Worm (Caenorhabditis elegans) whole organism, L2 larva: ENCODE measurements around the gene mes-2.

Source experiments
- F13H6.1 ChIP-seq: sonication (generic microtip); optimal IDR thresholded peaks from 2 replicates; lab custom pipeline; 2016; ENCODE audit warnings: missing genetic modification characterization, missing compliant biosample characterization
- ama-1 ChIP-seq: fragments of 150-350 bp; optimal IDR thresholded peaks from 2 replicates; lab custom pipeline; 2018; ENCODE audit warnings: inconsistent platforms
- elt-3 ChIP-seq: sonication (generic microtip); optimal IDR thresholded peaks from 2 replicates; lab custom pipeline; 2017; ENCODE audit warnings: missing biosample characterization, missing genetic modification characterization
- lin-39 ChIP-seq: fragments of 150-350 bp; optimal IDR thresholded peaks from 2 replicates; lab custom pipeline; 2014; ENCODE audit warnings: missing biosample characterization, missing genetic modification reagents, missing genetic modification characterization
- lsy-2 ChIP-seq, 2 experiments: fragments of 150-350 bp in 1 of 2; sonication (generic microtip) in 1 of 2; optimal IDR thresholded peaks; 2 replicates each; lab custom pipeline; 2014 to 2017; ENCODE audit warnings: missing biosample characterization in 2 of 2, missing genetic modification characterization in 2 of 2
- nhr-11 ChIP-seq: fragments of 150-350 bp; optimal IDR thresholded peaks from 2 replicates; lab custom pipeline; 2014; ENCODE audit warnings: missing biosample characterization, missing genetic modification characterization
- nhr-25 ChIP-seq: fragments of 150-350 bp; sonication (generic microtip); optimal IDR thresholded peaks from 3 replicates; lab custom pipeline; 2014; ENCODE audit warnings: missing biosample characterization, missing genetic modification characterization
- sma-9 ChIP-seq, 2 experiments: fragments of 150-350 bp in 1 of 2; sonication (generic microtip) in 1 of 2; optimal IDR thresholded peaks; 2 replicates each; lab custom pipeline; 2014 to 2016; ENCODE audit warnings: missing genetic modification characterization in 2 of 2, mild to moderate bottlenecking in 1 of 2, missing biosample characterization in 1 of 2, missing compliant biosample characterization in 1 of 2, missing genetic modification reagents in 1 of 2, moderate library complexity in 1 of 2
- snpc-4 ChIP-seq: fragments of 150-350 bp; optimal IDR thresholded peaks from 2 replicates; lab custom pipeline; 2014; ENCODE audit warnings: missing biosample characterization, missing genetic modification characterization
- zag-1 ChIP-seq: fragments of 150-350 bp; optimal IDR thresholded peaks from 2 replicates; lab custom pipeline; 2014; ENCODE audit warnings: missing biosample characterization, missing genetic modification characterization

ce11 chrII:14381450-14381849, 2.3 kb upstream of the mes-2 start, which contains the start of gene sdz-26:
- TF ChIP-seq elt-3 (no peak), snpc-4 (no peak), lsy-2 (tag; optimal IDR thresholded peaks at IDR 0.05; lab: Kevin White, UChicago) (no peak), zag-1 (tag; lab: Kevin White, UChicago) (no peak), nhr-11 (tag; lab: Kevin White, UChicago) (no peak), ama-1 (lab: Kevin White, UChicago) (no peak), F13H6.1 (no peak), nhr-25 (tag; lab: Kevin White, UChicago) (no peak), sma-9 (GFP tag; optimal IDR thresholded peaks at IDR 0.05; lab: Kevin White, UChicago) (no peak), sma-9 (tag; optimal IDR thresholded peaks at IDR 0.05; lab: Kevin White, UChicago) (no peak), lin-39 (no peak)
